Worm (Caenorhabditis elegans) whole organism, L3 larva: ENCODE results near the gene ttbk-6.

ENCODE experiments used
- ceh-82 ChIP-seq: fragments of 150-350 bp; optimal IDR thresholded peaks from 2 replicates; lab custom pipeline; 2014; ENCODE audit warnings: missing biosample characterization, missing genetic modification characterization
- hmg-11 ChIP-seq: sonication (generic microtip); optimal IDR thresholded peaks from 2 replicates; lab custom pipeline; 2016; ENCODE audit warnings: missing genetic modification characterization, missing compliant biosample characterization
- jun-1 ChIP-seq: fragments of 150-350 bp; optimal IDR thresholded peaks from 2 replicates; lab custom pipeline; 2014; ENCODE audit warnings: missing biosample characterization, missing genetic modification reagents, missing genetic modification characterization
- lin-39 ChIP-seq: fragments of 150-350 bp; optimal IDR thresholded peaks from 2 replicates; lab custom pipeline; 2018; ENCODE audit warnings: missing biosample characterization, missing genetic modification reagents, missing genetic modification characterization
- mdl-1 ChIP-seq: fragments of 150-350 bp; optimal IDR thresholded peaks from 2 replicates; lab custom pipeline; 2014; ENCODE audit warnings: missing biosample characterization, missing genetic modification characterization
- nhr-77 ChIP-seq: fragments of 150-350 bp; optimal IDR thresholded peaks from 2 replicates; lab custom pipeline; 2014; ENCODE audit warnings: missing biosample characterization, missing genetic modification characterization
- pha-4 ChIP-seq: fragments of 150-350 bp; optimal IDR thresholded peaks from 2 replicates; lab custom pipeline; 2014; ENCODE audit warnings: missing biosample characterization, missing genetic modification reagents, missing genetic modification characterization
- pqm-1 ChIP-seq: fragments of 150-350 bp; optimal IDR thresholded peaks from 2 replicates; lab custom pipeline; 2017; ENCODE audit warnings: missing biosample characterization, missing genetic modification characterization, inconsistent platforms

ce11 chrIII:5027219-5027618 is 47.3 kb upstream of the ttbk-6 start:
- no peak for TF ChIP-seq ceh-82 (tag; lab: Kevin White, UChicago)
- TF ChIP-seq nhr-77 (tag; lab: Kevin White, UChicago): no peak
- no peak for TF ChIP-seq jun-1 (tag; lab: Kevin White, UChicago)
- TF ChIP-seq pha-4 (tag; lab: Kevin White, UChicago): no peak
- TF ChIP-seq pqm-1: no peak
- no peak for TF ChIP-seq hmg-11
- TF ChIP-seq mdl-1 (tag; lab: Kevin White, UChicago): no peak
- no peak for TF ChIP-seq lin-39 (tag; lab: Kevin White, UChicago)
